Fruit fly (Drosophila melanogaster) whole organism, embryonic: Measurements from ENCODE around the gene yl.
A peak's percentile ranks its signal among the peaks of the same experiment; 100 is the strongest.

ENCODE experiments used
- Adf1 ChIP-seq: fragments of 200-800 bp; sonication (Bioruptor generic); IDR thresholded peaks from 2 replicates; pipeline ENCODE4 v1.3.6; 2022; ENCODE audit warnings: missing biosample characterization, missing genetic modification characterization
- Bdp1 ChIP-seq: fragments of 200-800 bp; sonication (Bioruptor generic); optimal IDR thresholded peaks from 3 replicates; lab custom pipeline; 2016; ENCODE audit warnings: missing biosample characterization, missing genetic modification characterization
- Bgb ChIP-seq: fragments of 200-800 bp; sonication (Bioruptor generic); IDR thresholded peaks from 2 replicates; pipeline ENCODE4 v1.3.6; 2022; ENCODE audit warnings: missing biosample characterization, missing genetic modification characterization; ENCODE audit not compliant: partially characterized antibody
- CG11085 ChIP-seq: fragments of 200-800 bp; sonication (Bioruptor generic); IDR thresholded peaks from 2 replicates; pipeline ENCODE4 v1.3.6; 2022; ENCODE audit warnings: missing biosample characterization, missing genetic modification characterization
- CG12299 ChIP-seq: fragments of 200-800 bp; sonication (Bioruptor generic); optimal IDR thresholded peaks from 2 replicates; lab custom pipeline; 2018; ENCODE audit warnings: missing biosample characterization, mild to moderate bottlenecking, missing genetic modification characterization
- CG14441 ChIP-seq: fragments of 200-800 bp; sonication (Bioruptor generic); IDR thresholded peaks from 2 replicates; pipeline ENCODE4 v1.3.6; 2022; ENCODE audit warnings: missing biosample characterization, missing genetic modification characterization
- CG14860 ChIP-seq: fragments of 200-800 bp; sonication (Bioruptor generic); IDR thresholded peaks from 3 replicates; pipeline ENCODE4 v1.3.6; 2022; ENCODE audit warnings: missing biosample characterization, missing genetic modification characterization; ENCODE audit not compliant: partially characterized antibody
- CG17359 ChIP-seq: fragments of 200-800 bp; sonication (Bioruptor generic); optimal IDR thresholded peaks from 3 replicates; lab custom pipeline; 2018; ENCODE audit warnings: missing biosample characterization, mild to moderate bottlenecking, missing genetic modification characterization, moderate library complexity
- CG30403 ChIP-seq: fragments of 200-800 bp; sonication (Bioruptor generic); optimal IDR thresholded peaks from 3 replicates; lab custom pipeline; 2016; ENCODE audit warnings: missing biosample characterization, missing genetic modification characterization
- CG3065 ChIP-seq: fragments of 200-800 bp; sonication (Bioruptor generic); optimal IDR thresholded peaks from 2 replicates; lab custom pipeline; 2016; ENCODE audit warnings: missing biosample characterization, missing genetic modification characterization
- CG3281 ChIP-seq: fragments of 200-800 bp; sonication (Bioruptor generic); optimal IDR thresholded peaks from 3 replicates; lab custom pipeline; 2017; ENCODE audit warnings: missing biosample characterization, mild to moderate bottlenecking, missing genetic modification characterization
- CG3847 ChIP-seq: fragments of 200-800 bp; sonication (Bioruptor generic); IDR thresholded peaks from 2 replicates; pipeline ENCODE4 v1.3.6; 2022; ENCODE audit warnings: missing biosample characterization, missing genetic modification characterization
- CG4360 ChIP-seq: fragments of 200-800 bp; sonication (Bioruptor generic); IDR thresholded peaks from 2 replicates; pipeline ENCODE4 v1.3.6; 2022; ENCODE audit warnings: missing biosample characterization, missing genetic modification characterization
- D ChIP-seq, 2 experiments: fragments of 200-800 bp in 1 of 2; fragments of >200 bp in 1 of 2; sonication (Bioruptor generic) in 1 of 2; optimal IDR thresholded peaks; 2 replicates in 1 of 2; 3 replicates in 1 of 2; lab custom pipeline; 2017; ENCODE audit warnings: mild to moderate bottlenecking in 1 of 2, missing biosample characterization in 1 of 2, missing genetic modification characterization in 1 of 2, missing genetic modification reagents in 1 of 2
- Dek ChIP-seq: fragments of 200-800 bp; sonication (Bioruptor generic); optimal IDR thresholded peaks from 3 replicates; lab custom pipeline; 2019; ENCODE audit warnings: missing biosample characterization, mild to moderate bottlenecking, missing genetic modification characterization, moderate library complexity
- Dip3 ChIP-seq: fragments of 200-800 bp; sonication (Bioruptor generic); optimal IDR thresholded peaks from 3 replicates; lab custom pipeline; 2016; ENCODE audit warnings: missing biosample characterization, missing genetic modification characterization
- E2f1 ChIP-seq: fragments of 200-800 bp; sonication (Bioruptor generic); IDR thresholded peaks from 2 replicates; pipeline ENCODE4 v1.3.6; 2022; ENCODE audit warnings: missing biosample characterization, missing genetic modification characterization
- Fer3 ChIP-seq: fragments of 200-800 bp; sonication (Bioruptor generic); optimal IDR thresholded peaks from 2 replicates; lab custom pipeline; 2018; ENCODE audit warnings: missing biosample characterization, mild to moderate bottlenecking, missing genetic modification characterization, moderate library complexity
- H2.0 ChIP-seq: fragments of 200-800 bp; sonication (Bioruptor generic); IDR thresholded peaks from 2 replicates; pipeline ENCODE4 v1.3.6; 2022; ENCODE audit warnings: missing biosample characterization, missing genetic modification characterization
- HLH54F ChIP-seq: fragments of 200-800 bp; sonication (Bioruptor generic); optimal IDR thresholded peaks from 3 replicates; lab custom pipeline; 2016; ENCODE audit warnings: missing biosample characterization, missing genetic modification characterization
- HLHmδ ChIP-seq: fragments of 200-800 bp; sonication (Bioruptor generic); optimal IDR thresholded peaks from 2 replicates; lab custom pipeline; 2018; ENCODE audit warnings: missing biosample characterization, mild to moderate bottlenecking, missing genetic modification characterization, moderate library complexity
- HmgZ ChIP-seq: fragments of 200-800 bp; sonication (Bioruptor generic); optimal IDR thresholded peaks from 2 replicates; lab custom pipeline; 2018; ENCODE audit warnings: missing biosample characterization, mild to moderate bottlenecking, missing genetic modification characterization
- Hmr ChIP-seq: fragments of 200-800 bp; sonication (Bioruptor generic); optimal IDR thresholded peaks from 3 replicates; lab custom pipeline; 2017; ENCODE audit warnings: mild to moderate bottlenecking, missing biosample characterization, missing genetic modification reagents, missing genetic modification characterization
- Hsf ChIP-seq: fragments of 200-800 bp; sonication (Bioruptor generic); optimal IDR thresholded peaks from 3 replicates; lab custom pipeline; 2016; ENCODE audit warnings: missing biosample characterization, missing genetic modification characterization
- MBD-R2 ChIP-seq: fragments of 200-800 bp; sonication (Bioruptor generic); IDR thresholded peaks from 2 replicates; pipeline ENCODE4 v1.3.6; 2022; ENCODE audit warnings: missing biosample characterization, missing genetic modification characterization
- MESR4 ChIP-seq: fragments of 200-800 bp; sonication (Bioruptor generic); optimal IDR thresholded peaks from 2 replicates; lab custom pipeline; 2018; ENCODE audit warnings: missing biosample characterization, mild to moderate bottlenecking, missing genetic modification characterization, moderate library complexity
- Mes4 ChIP-seq: fragments of 200-800 bp; sonication (Bioruptor generic); optimal IDR thresholded peaks from 2 replicates; lab custom pipeline; 2016; ENCODE audit warnings: missing biosample characterization, missing genetic modification characterization
- Oli ChIP-seq: fragments of 200-800 bp; sonication (Bioruptor generic); optimal IDR thresholded peaks from 2 replicates; lab custom pipeline; 2018; ENCODE audit warnings: missing biosample characterization, mild to moderate bottlenecking, missing genetic modification characterization, moderate library complexity
- Rx ChIP-seq: fragments of 200-800 bp; sonication (Bioruptor generic); IDR thresholded peaks from 2 replicates; pipeline ENCODE4 v1.3.6; 2022; ENCODE audit warnings: missing biosample characterization, missing genetic modification characterization
- ara ChIP-seq: fragments of 200-800 bp; sonication (Bioruptor generic); IDR thresholded peaks from 2 replicates; pipeline ENCODE4 v1.3.6; 2022; ENCODE audit warnings: missing biosample characterization, missing genetic modification characterization
- ato ChIP-seq: fragments of 200-800 bp; sonication (Bioruptor generic); IDR thresholded peaks from 2 replicates; pipeline ENCODE4 v1.3.6; 2022; ENCODE audit warnings: missing biosample characterization, missing genetic modification characterization; ENCODE audit not compliant: partially characterized antibody
- caup ChIP-seq: fragments of 200-800 bp; sonication (Bioruptor generic); optimal IDR thresholded peaks from 3 replicates; lab custom pipeline; 2017; ENCODE audit warnings: missing biosample characterization, mild to moderate bottlenecking, missing genetic modification characterization, moderate library complexity; ENCODE audit not compliant: severe bottlenecking
- croc ChIP-seq: fragments of 200-800 bp; sonication (Bioruptor generic); conservative IDR thresholded peaks from 3 replicates; pipeline ENCODE4 v1.3.6; 2022; ENCODE audit warnings: missing biosample characterization, missing genetic modification characterization
- dmrt99B ChIP-seq: fragments of 200-800 bp; sonication (Bioruptor generic); optimal IDR thresholded peaks from 2 replicates; lab custom pipeline; 2018; ENCODE audit warnings: missing biosample characterization, mild to moderate bottlenecking, missing genetic modification characterization, moderate library complexity
- emc ChIP-seq: fragments of 200-800 bp; sonication (Bioruptor generic); optimal IDR thresholded peaks from 2 replicates; lab custom pipeline; 2016; ENCODE audit warnings: missing biosample characterization, missing genetic modification characterization
- gfzf ChIP-seq: fragments of 200-800 bp; sonication (Bioruptor generic); optimal IDR thresholded peaks from 2 replicates; lab custom pipeline; 2016; ENCODE audit warnings: missing biosample characterization, mild to moderate bottlenecking, missing genetic modification characterization, moderate library complexity
- gsb-n ChIP-seq: fragments of 200-800 bp; sonication (Bioruptor generic); optimal IDR thresholded peaks from 3 replicates; lab custom pipeline; 2018; ENCODE audit warnings: missing biosample characterization, mild to moderate bottlenecking, missing genetic modification characterization
- her ChIP-seq: fragments of 200-800 bp; sonication (Bioruptor generic); optimal IDR thresholded peaks from 2 replicates; lab custom pipeline; 2016; ENCODE audit warnings: missing biosample characterization, missing genetic modification characterization
- hth ChIP-seq: fragments of >200 bp; optimal IDR thresholded peaks from 2 replicates; lab custom pipeline; 2017; ENCODE audit warnings: inconsistent platforms
- lilli ChIP-seq: fragments of 200-800 bp; sonication (Bioruptor generic); optimal IDR thresholded peaks from 3 replicates; lab custom pipeline; 2016; ENCODE audit warnings: missing biosample characterization, missing genetic modification characterization
- luna ChIP-seq: fragments of 200-800 bp; sonication (Bioruptor generic); optimal IDR thresholded peaks from 2 replicates; lab custom pipeline; 2016; ENCODE audit warnings: missing biosample characterization, missing genetic modification characterization
- otp ChIP-seq: fragments of 200-800 bp; sonication (Bioruptor generic); IDR thresholded peaks from 3 replicates; pipeline ENCODE4, ENCODE4 v1.3.6; 2022; ENCODE audit warnings: missing biosample characterization, missing genetic modification characterization
- pan ChIP-seq, 4 experiments: fragments of >200 bp in 3 of 4; fragments of 200-800 bp in 1 of 4; sonication (Bioruptor generic) in 1 of 4; optimal IDR thresholded peaks in 3 of 4; IDR thresholded peaks in 1 of 4; 2 replicates each; pipeline versions ENCODE4 v1.3.6 to Lab custom; 2017 to 2022; ENCODE audit warnings: missing biosample characterization in 2 of 4, missing genetic modification characterization in 2 of 4, mixed read lengths in 1 of 4
- prd ChIP-seq, 3 experiments: fragments of >200 bp in 2 of 3; fragments of 200-800 bp in 1 of 3; sonication (Bioruptor generic) in 1 of 3; optimal IDR thresholded peaks in 2 of 3; IDR thresholded peaks in 1 of 3; 2 replicates in 2 of 3; 3 replicates in 1 of 3; pipeline versions ENCODE4 v1.3.6 to Lab custom; 2017 to 2022; ENCODE audit warnings: missing biosample characterization in 1 of 3, missing genetic modification characterization in 1 of 3
- schlank ChIP-seq: fragments of 200-800 bp; sonication (Bioruptor generic); optimal IDR thresholded peaks from 2 replicates; lab custom pipeline; 2018; ENCODE audit warnings: missing biosample characterization, mild to moderate bottlenecking, missing genetic modification characterization
- sens ChIP-seq: fragments of 200-800 bp; sonication (Bioruptor generic); peaks from one replicate; lab custom pipeline; 2016; ENCODE audit warnings: missing biosample characterization, missing genetic modification characterization
- sens-2 ChIP-seq: fragments of 200-800 bp; sonication (Bioruptor generic); IDR thresholded peaks from 2 replicates; pipeline ENCODE4 v1.3.6; 2022; ENCODE audit warnings: missing biosample characterization, missing genetic modification characterization
- ssp ChIP-seq: fragments of 200-800 bp; sonication (Bioruptor generic); IDR thresholded peaks from 2 replicates; pipeline ENCODE4 v1.3.6; 2022; ENCODE audit warnings: missing biosample characterization, missing genetic modification characterization
- twi ChIP-seq: fragments of 200-800 bp; optimal IDR thresholded peaks from 2 replicates; lab custom pipeline; 2019; ENCODE audit warnings: missing biosample characterization, mild to moderate bottlenecking, missing genetic modification characterization, moderate library complexity

The yl gene

dm6 chrX:14237873-14238394, 44.9 kb downstream of the yl start, which contains the start of the genes Fbxl4 and Dus2 (continued):
- TF ChIP-seq luna (GFP tag; lab: Kevin White, UChicago): peak; percentile 70
- TF ChIP-seq CG3281 (GFP tag; lab: Kevin White, UChicago): peak; percentile 89
- no peak for TF ChIP-seq hth (lab: Kevin White, UChicago)
- TF ChIP-seq Hmr (GFP tag; lab: Kevin White, UChicago): peak; percentile 88
- TF ChIP-seq lilli (GFP tag; lab: Kevin White, UChicago): peak; percentile 96
- TF ChIP-seq Mes4 (GFP tag; lab: Kevin White, UChicago): peak; percentile 89
- peak; percentile 80 for TF ChIP-seq CG3065 (GFP tag; lab: Kevin White, UChicago)
- TF ChIP-seq emc (GFP tag; lab: Kevin White, UChicago): peak; percentile 61
- TF ChIP-seq MBD-R2 (GFP tag; lab: Robert Waterston, UW): peak; percentile 86
- peak; percentile 93 for TF ChIP-seq HLH54F (GFP tag; lab: Kevin White, UChicago)
- TF ChIP-seq Oli (tag; lab: Kevin White, UChicago): peak; percentile 89
- TF ChIP-seq ssp: peak; percentile 85
- peak; percentile 87 for TF ChIP-seq Fer3 (tag; lab: Kevin White, UChicago)
- peak; percentile 98 for TF ChIP-seq sens (GFP tag; lab: Kevin White, UChicago)
- peak; percentile 81 for TF ChIP-seq Bdp1
- TF ChIP-seq caup: peak; percentile 87
- TF ChIP-seq H2.0 (GFP tag; lab: Robert Waterston, UW): peak; percentile 91
- no peak for TF ChIP-seq MESR4
- peak; percentile 36 for TF ChIP-seq gfzf (GFP tag; lab: Kevin White, UChicago)
- peak; percentile 84 for TF ChIP-seq Dek (tag; lab: Kevin White, UChicago)
- TF ChIP-seq Dip3 (GFP tag; lab: Kevin White, UChicago): peak; percentile 90
- TF ChIP-seq ara: peak; percentile 92
- peak; percentile 93 for TF ChIP-seq otp (GFP tag; lab: Robert Waterston, UW)
- peak; percentile 90 for TF ChIP-seq dmrt99B (tag; lab: Kevin White, UChicago)
- peak; percentile 83 for TF ChIP-seq twi (tag; lab: Kevin White, UChicago)
- TF ChIP-seq Hsf (GFP tag; lab: Kevin White, UChicago): peak; percentile 96
- TF ChIP-seq gsb-n (tag; lab: Kevin White, UChicago): peak; percentile 75
- peak; percentile 91 for TF ChIP-seq CG14441 (GFP tag; lab: Robert Waterston, UW)
- TF ChIP-seq HmgZ: peak; percentile 93
- peak; percentile 70 for TF ChIP-seq schlank (tag; lab: Kevin White, UChicago)
- TF ChIP-seq Bgb (GFP tag; lab: Robert Waterston, UW): peak; percentile 58; the same call in 1 of the 2 replicates
- peak; percentile 84 for TF ChIP-seq CG17359 (tag; lab: Kevin White, UChicago)
- TF ChIP-seq Adf1 (GFP tag; lab: Robert Waterston, UW): peak; percentile 48
- TF ChIP-seq pan (optimal IDR thresholded peaks at IDR 0.05; lab: Kevin White, UChicago): no peak
- peak in 1 of 2 experiments; percentile 93 for TF ChIP-seq pan (GFP tag; optimal IDR thresholded peaks at IDR 0.05 in 1 of 2, IDR thresholded peaks at IDR 0.05 in 1 of 2)
- TF ChIP-seq CG11085 (GFP tag; lab: Robert Waterston, UW): peak; percentile 91
- TF ChIP-seq her (GFP tag; lab: Kevin White, UChicago): peak; percentile 73
- TF ChIP-seq CG30403 (GFP tag; lab: Kevin White, UChicago): peak; percentile 97
- TF ChIP-seq Rx (GFP tag; lab: Robert Waterston, UW): peak; percentile 89
- peak; percentile 91 for TF ChIP-seq E2f1 (GFP tag; lab: Robert Waterston, UW)
- TF ChIP-seq CG12299 (tag; lab: Kevin White, UChicago): peak; percentile 76
- peak; percentile 88 for TF ChIP-seq croc
- TF ChIP-seq sens-2 (GFP tag; lab: Robert Waterston, UW): peak; percentile 86
- peak; percentile 95 for TF ChIP-seq CG3847
- TF ChIP-seq prd (optimal IDR thresholded peaks at IDR 0.05; lab: Kevin White, UChicago): no peak
- TF ChIP-seq prd (GFP tag; IDR thresholded peaks at IDR 0.05; lab: Robert Waterston, UW): peak; percentile 96
- TF ChIP-seq HLHmδ (GFP tag; lab: Kevin White, UChicago): peak; percentile 11
- TF ChIP-seq CG14860 (GFP tag; lab: Robert Waterston, UW): peak; percentile 62; the same call in 2 of the 3 replicates
- TF ChIP-seq ato: no peak; the same call in 1 of the 2 replicates
- 0 out of 2 replicates have a peak, but pooled peaks have one; percentile 43 for TF ChIP-seq CG4360 (GFP tag; lab: Robert Waterston, UW)
- no peak for TF ChIP-seq D (optimal IDR thresholded peaks at IDR 0.05; lab: Kevin White, UChicago)
- peak; percentile 87 for TF ChIP-seq D (GFP tag; optimal IDR thresholded peaks at IDR 0.05; lab: Kevin White, UChicago)
